Fruit fly (Drosophila melanogaster) whole organism, embryonic: ENCODE measurements around the gene CG13898.

ENCODE experiments used
- ATbp ChIP-seq: fragments of 200-800 bp; sonication (Bioruptor generic); optimal IDR thresholded peaks from 2 replicates; lab custom pipeline; 2017; ENCODE audit warnings: missing biosample characterization, mild to moderate bottlenecking, missing genetic modification characterization, missing genetic modification reagents
- Adf1 ChIP-seq: fragments of 200-800 bp; sonication (Bioruptor generic); IDR thresholded peaks from 2 replicates; pipeline ENCODE4 v1.3.6; 2022; ENCODE audit warnings: missing biosample characterization, missing genetic modification characterization
- Antp ChIP-seq: fragments of 200-800 bp; sonication (Bioruptor generic); optimal IDR thresholded peaks from 3 replicates; lab custom pipeline; 2016; ENCODE audit warnings: missing biosample characterization, missing genetic modification characterization
- Atf3 ChIP-seq: fragments of 200-800 bp; sonication (Bioruptor generic); optimal IDR thresholded peaks from 3 replicates; lab custom pipeline; 2016; ENCODE audit warnings: missing biosample characterization, missing genetic modification characterization
- CG10209 ChIP-seq: fragments of 200-800 bp; sonication (Bioruptor generic); optimal IDR thresholded peaks from 3 replicates; lab custom pipeline; 2017; ENCODE audit warnings: missing biosample characterization, mild to moderate bottlenecking, missing genetic modification characterization, missing genetic modification reagents
- CG11456 ChIP-seq: fragments of 200-800 bp; sonication (Bioruptor generic); IDR thresholded peaks from 3 replicates; pipeline ENCODE4 v1.3.6; 2022; ENCODE audit warnings: missing biosample characterization, missing genetic modification characterization
- CG12236 ChIP-seq: fragments of 200-800 bp; sonication (Bioruptor generic); optimal IDR thresholded peaks from 2 replicates; lab custom pipeline; 2016; ENCODE audit warnings: missing biosample characterization, missing genetic modification characterization
- CG12299 ChIP-seq: fragments of 200-800 bp; sonication (Bioruptor generic); optimal IDR thresholded peaks from 2 replicates; lab custom pipeline; 2018; ENCODE audit warnings: missing biosample characterization, mild to moderate bottlenecking, missing genetic modification characterization
- CG12942 ChIP-seq: fragments of 200-800 bp; sonication (Bioruptor generic); optimal IDR thresholded peaks from 3 replicates; lab custom pipeline; 2016; ENCODE audit warnings: missing biosample characterization, missing genetic modification characterization
- CG14441 ChIP-seq: fragments of 200-800 bp; sonication (Bioruptor generic); IDR thresholded peaks from 2 replicates; pipeline ENCODE4 v1.3.6; 2022; ENCODE audit warnings: missing biosample characterization, missing genetic modification characterization
- CG17612 ChIP-seq: fragments of 200-800 bp; sonication (Bioruptor generic); IDR thresholded peaks from 2 replicates; pipeline ENCODE4 v1.3.6; 2022; ENCODE audit warnings: missing biosample characterization, missing genetic modification characterization
- CG2120 ChIP-seq: fragments of 200-800 bp; sonication (Bioruptor generic); optimal IDR thresholded peaks from 3 replicates; lab custom pipeline; 2016; ENCODE audit warnings: missing biosample characterization, missing genetic modification characterization
- CG2129 ChIP-seq: fragments of 200-800 bp; sonication (Bioruptor generic); IDR thresholded peaks from 2 replicates; pipeline ENCODE4 v1.3.6; 2022; ENCODE audit warnings: missing biosample characterization, missing genetic modification characterization; ENCODE audit not compliant: partially characterized antibody
- CG2202 ChIP-seq: fragments of 200-800 bp; sonication (Bioruptor generic); optimal IDR thresholded peaks from 2 replicates; lab custom pipeline; 2018; ENCODE audit warnings: missing biosample characterization, mild to moderate bottlenecking, missing genetic modification characterization
- CG2875 ChIP-seq: fragments of 200-800 bp; sonication (Bioruptor generic); optimal IDR thresholded peaks from 2 replicates; lab custom pipeline; 2017; ENCODE audit warnings: missing biosample characterization, mild to moderate bottlenecking, missing genetic modification characterization, missing genetic modification reagents
- CG3281 ChIP-seq: fragments of 200-800 bp; sonication (Bioruptor generic); optimal IDR thresholded peaks from 3 replicates; lab custom pipeline; 2017; ENCODE audit warnings: missing biosample characterization, mild to moderate bottlenecking, missing genetic modification characterization
- CG3726 ChIP-seq: fragments of 200-800 bp; sonication (Bioruptor generic); IDR thresholded peaks from 3 replicates; pipeline ENCODE4, ENCODE4 v1.3.6; 2022; ENCODE audit warnings: missing biosample characterization, missing genetic modification characterization
- CG4328 ChIP-seq: fragments of 200-800 bp; sonication (Bioruptor generic); optimal IDR thresholded peaks from 3 replicates; lab custom pipeline; 2017; ENCODE audit warnings: missing biosample characterization, missing genetic modification reagents, missing genetic modification characterization
- CG43689 ChIP-seq: fragments of 200-800 bp; sonication (Bioruptor generic); IDR thresholded peaks from 2 replicates; pipeline ENCODE4 v1.3.6; 2022; ENCODE audit warnings: missing biosample characterization, missing genetic modification characterization
- CG8944 ChIP-seq: fragments of 200-800 bp; sonication (Bioruptor generic); optimal IDR thresholded peaks from 3 replicates; lab custom pipeline; 2016; ENCODE audit warnings: missing biosample characterization, missing genetic modification characterization
- Deaf1 ChIP-seq: fragments of 200-800 bp; optimal IDR thresholded peaks from 3 replicates; lab custom pipeline; 2019; ENCODE audit warnings: missing biosample characterization, mild to moderate bottlenecking, missing genetic modification characterization, moderate library complexity
- Doc3 ChIP-seq: fragments of 200-800 bp; sonication (Bioruptor generic); IDR thresholded peaks from 3 replicates; pipeline ENCODE4 v1.3.6; 2022; ENCODE audit warnings: missing biosample characterization, missing genetic modification characterization; ENCODE audit not compliant: partially characterized antibody
- Hey ChIP-seq: fragments of 200-800 bp; sonication (Bioruptor generic); optimal IDR thresholded peaks from 3 replicates; lab custom pipeline; 2018; ENCODE audit warnings: missing biosample characterization, mild to moderate bottlenecking, missing genetic modification characterization
- HmgD ChIP-seq: fragments of 200-800 bp; sonication (Bioruptor generic); optimal IDR thresholded peaks from 3 replicates; lab custom pipeline; 2016; ENCODE audit warnings: missing biosample characterization, missing genetic modification characterization
- Hr78 ChIP-seq, 2 experiments: fragments of 200-800 bp in 1 of 2; fragments of >200 bp in 1 of 2; sonication (Bioruptor generic) in 1 of 2; optimal IDR thresholded peaks; 2 replicates each; lab custom pipeline; 2017 to 2019; ENCODE audit warnings: missing biosample characterization in 2 of 2, missing genetic modification characterization in 2 of 2, mild to moderate bottlenecking in 1 of 2, moderate library complexity in 1 of 2
- Meics ChIP-seq: fragments of 200-800 bp; sonication (Bioruptor generic); optimal IDR thresholded peaks from 2 replicates; lab custom pipeline; 2017; ENCODE audit warnings: missing biosample characterization, mild to moderate bottlenecking, missing genetic modification characterization
- Nf-YC ChIP-seq: fragments of 200-800 bp; optimal IDR thresholded peaks from 3 replicates; lab custom pipeline; 2019; ENCODE audit warnings: missing biosample characterization, mild to moderate bottlenecking, missing genetic modification characterization, moderate library complexity
- abd-A ChIP-seq: fragments of 200-800 bp; sonication (Bioruptor generic); optimal IDR thresholded peaks from 3 replicates; lab custom pipeline; 2019; ENCODE audit warnings: missing biosample characterization, mild to moderate bottlenecking, missing genetic modification characterization, moderate library complexity
- amos ChIP-seq: fragments of 200-800 bp; sonication (Bioruptor generic); IDR thresholded peaks from 2 replicates; pipeline ENCODE4 v1.3.6; 2022; ENCODE audit warnings: missing biosample characterization, missing genetic modification characterization; ENCODE audit not compliant: partially characterized antibody
- az2 ChIP-seq: fragments of 200-800 bp; sonication (Bioruptor generic); optimal IDR thresholded peaks from 3 replicates; lab custom pipeline; 2016; ENCODE audit warnings: missing biosample characterization, missing genetic modification characterization
- cad ChIP-seq: fragments of >200 bp; optimal IDR thresholded peaks from 2 replicates; lab custom pipeline; 2017; ENCODE audit warnings: missing biosample characterization, missing genetic modification characterization
- chinmo ChIP-seq: fragments of 200-800 bp; sonication (Bioruptor generic); IDR thresholded peaks from 4 replicates; pipeline ENCODE4 v1.3.6; 2022; ENCODE audit warnings: missing biosample characterization, missing genetic modification characterization; ENCODE audit not compliant: partially characterized antibody
- da ChIP-seq: fragments of 200-800 bp; sonication (Bioruptor generic); optimal IDR thresholded peaks from 2 replicates; lab custom pipeline; 2016; ENCODE audit warnings: missing biosample characterization, missing genetic modification characterization
- ems ChIP-seq: fragments of 200-800 bp; sonication (Bioruptor generic); optimal IDR thresholded peaks from 3 replicates; lab custom pipeline; 2016; ENCODE audit warnings: missing biosample characterization, missing genetic modification characterization
- fd102C ChIP-seq: fragments of 200-800 bp; sonication (Bioruptor generic); optimal IDR thresholded peaks from 2 replicates; lab custom pipeline; 2018; ENCODE audit warnings: missing biosample characterization, mild to moderate bottlenecking, missing genetic modification characterization, moderate library complexity
- fd64A ChIP-seq: fragments of 200-800 bp; sonication (Bioruptor generic); optimal IDR thresholded peaks from 3 replicates; lab custom pipeline; 2018; ENCODE audit warnings: missing biosample characterization, mild to moderate bottlenecking, missing genetic modification characterization
- gce ChIP-seq: fragments of 200-800 bp; sonication (Bioruptor generic); IDR thresholded peaks from 3 replicates; pipeline ENCODE4 v1.3.6; 2022; ENCODE audit warnings: missing biosample characterization, missing genetic modification characterization
- gsb ChIP-seq: fragments of 200-800 bp; sonication (Bioruptor generic); IDR thresholded peaks from 2 replicates; pipeline ENCODE4 v1.3.6; 2022; ENCODE audit warnings: missing biosample characterization, missing genetic modification characterization
- gsb-n ChIP-seq: fragments of 200-800 bp; sonication (Bioruptor generic); optimal IDR thresholded peaks from 3 replicates; lab custom pipeline; 2018; ENCODE audit warnings: missing biosample characterization, mild to moderate bottlenecking, missing genetic modification characterization
- h ChIP-seq: fragments of >200 bp; optimal IDR thresholded peaks from 2 replicates; lab custom pipeline; 2017
- hkb ChIP-seq, 2 experiments: fragments of 200-800 bp in 1 of 2; fragments of >200 bp in 1 of 2; sonication (Bioruptor generic) in 1 of 2; IDR thresholded peaks in 1 of 2; optimal IDR thresholded peaks in 1 of 2; 2 replicates each; pipeline versions ENCODE4 v1.3.6 to Lab custom; 2017 to 2022; ENCODE audit warnings: missing biosample characterization in 1 of 2, missing genetic modification characterization in 1 of 2
- jing ChIP-seq: fragments of 200-800 bp; sonication (Bioruptor generic); optimal IDR thresholded peaks from 2 replicates; lab custom pipeline; 2018; ENCODE audit warnings: missing biosample characterization, mild to moderate bottlenecking, missing genetic modification characterization
- pb ChIP-seq: fragments of 200-800 bp; sonication (Bioruptor generic); optimal IDR thresholded peaks from 3 replicates; lab custom pipeline; 2016; ENCODE audit warnings: missing biosample characterization, missing genetic modification characterization
- schlank ChIP-seq: fragments of 200-800 bp; sonication (Bioruptor generic); optimal IDR thresholded peaks from 2 replicates; lab custom pipeline; 2018; ENCODE audit warnings: missing biosample characterization, mild to moderate bottlenecking, missing genetic modification characterization
- slou ChIP-seq: fragments of 200-800 bp; sonication (Bioruptor generic); optimal IDR thresholded peaks from 3 replicates; lab custom pipeline; 2016; ENCODE audit warnings: missing biosample characterization, missing genetic modification characterization
- sr ChIP-seq: fragments of 200-800 bp; sonication (Bioruptor generic); IDR thresholded peaks from 3 replicates; pipeline ENCODE4 v1.3.6; 2022; ENCODE audit warnings: missing biosample characterization, missing genetic modification characterization
- stwl ChIP-seq: fragments of 200-800 bp; sonication (Bioruptor generic); optimal IDR thresholded peaks from 3 replicates; lab custom pipeline; 2018; ENCODE audit warnings: missing biosample characterization, mild to moderate bottlenecking, missing genetic modification characterization, moderate library complexity
- sug ChIP-seq: fragments of 200-800 bp; optimal IDR thresholded peaks from 2 replicates; lab custom pipeline; 2019; ENCODE audit warnings: missing biosample characterization, mild to moderate bottlenecking, missing genetic modification characterization, moderate library complexity
- tin ChIP-seq: fragments of 200-800 bp; sonication (Bioruptor generic); optimal IDR thresholded peaks from 3 replicates; lab custom pipeline; 2016; ENCODE audit warnings: missing biosample characterization, missing genetic modification characterization
- vfl ChIP-seq: fragments of 200-800 bp; sonication (Bioruptor generic); optimal IDR thresholded peaks from 2 replicates; lab custom pipeline; 2016; ENCODE audit warnings: missing biosample characterization, missing genetic modification characterization
- zen ChIP-seq: fragments of 200-800 bp; sonication (Bioruptor generic); optimal IDR thresholded peaks from 3 replicates; lab custom pipeline; 2018; ENCODE audit warnings: missing biosample characterization, mild to moderate bottlenecking, missing genetic modification characterization, moderate library complexity

Gene CG13898

DNA sequence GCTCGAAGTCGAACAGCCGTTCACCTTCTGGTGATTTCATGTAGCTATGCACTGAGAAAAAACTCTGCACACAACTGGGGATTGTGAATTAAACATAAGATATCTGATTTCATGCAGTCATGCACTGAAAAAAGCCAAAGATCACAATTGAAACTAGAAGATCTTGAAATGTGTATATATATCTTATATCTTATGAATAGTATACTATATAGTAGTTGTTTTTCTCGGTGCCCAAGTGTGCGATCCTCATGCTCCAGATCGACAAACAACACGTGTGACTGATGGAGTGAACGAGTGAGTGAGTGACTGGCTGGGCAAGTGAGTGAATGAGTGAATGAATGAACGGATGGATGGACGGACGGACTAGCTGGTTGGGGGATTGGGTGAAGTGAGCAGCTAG, 18.1 kb upstream of the CG13898 start (continued):
- TF ChIP-seq CG10209 (GFP tag; lab: Kevin White, UChicago) = peak; percentile 68
- TF ChIP-seq vfl (GFP tag; lab: Kevin White, UChicago) = no peak
- no peak for TF ChIP-seq stwl (tag; lab: Kevin White, UChicago)
- TF ChIP-seq CG2129 (GFP tag; lab: Robert Waterston, UW) = no peak
- no peak for TF ChIP-seq pb (GFP tag; lab: Kevin White, UChicago)
- TF ChIP-seq da = no peak
- no peak for TF ChIP-seq Atf3 (GFP tag; lab: Kevin White, UChicago)
- TF ChIP-seq CG2875 (GFP tag; lab: Kevin White, UChicago) = peak; percentile 76
- TF ChIP-seq slou (GFP tag; lab: Kevin White, UChicago) = no peak
- peak; percentile 41; the same call in 1 of the 2 replicates for TF ChIP-seq gsb (GFP tag; lab: Robert Waterston, UW)
- no peak for TF ChIP-seq CG3726 (GFP tag; lab: Robert Waterston, UW)
- TF ChIP-seq sr = no peak; the same call in 2 of the 3 replicates
- peak; percentile 76 for TF ChIP-seq tin (GFP tag; lab: Kevin White, UChicago)
- TF ChIP-seq fd102C (GFP tag; lab: Kevin White, UChicago) = no peak
- peak; percentile 57 for TF ChIP-seq Deaf1 (tag; lab: Kevin White, UChicago)
- peak; percentile 60; the same call in 1 of the 3 replicates for TF ChIP-seq CG11456 (GFP tag; lab: Robert Waterston, UW)
- peak; percentile 68 for TF ChIP-seq CG3281 (GFP tag; lab: Kevin White, UChicago)
- no peak for TF ChIP-seq hkb (optimal IDR thresholded peaks at IDR 0.05; lab: Kevin White, UChicago)
- peak; percentile 87 for TF ChIP-seq hkb (GFP tag; IDR thresholded peaks at IDR 0.05; lab: Robert Waterston, UW)
- TF ChIP-seq Hr78 (GFP tag; optimal IDR thresholded peaks at IDR 0.05; lab: Kevin White, UChicago) = peak in 1 of 2 experiments; percentile 60
- no peak for TF ChIP-seq Hey
- TF ChIP-seq CG17612 = no peak; the same call in 1 of the 2 replicates
- no peak for TF ChIP-seq CG12236 (GFP tag; lab: Kevin White, UChicago)
- no peak for TF ChIP-seq chinmo (GFP tag; lab: Robert Waterston, UW)
- no peak for TF ChIP-seq CG43689
- TF ChIP-seq CG2202 = peak; percentile 51
- TF ChIP-seq CG12299 = no peak
- TF ChIP-seq CG14441 (GFP tag; lab: Robert Waterston, UW) = peak; percentile 63
- TF ChIP-seq zen (tag; lab: Kevin White, UChicago) = peak; percentile 66
- no peak for TF ChIP-seq amos (GFP tag; lab: Robert Waterston, UW)
- TF ChIP-seq CG8944 (GFP tag; lab: Kevin White, UChicago) = no peak
- no peak for TF ChIP-seq HmgD
- TF ChIP-seq Doc3 (GFP tag; lab: Robert Waterston, UW) = no peak
- no peak for TF ChIP-seq abd-A
- peak; percentile 66 for TF ChIP-seq az2 (GFP tag; lab: Kevin White, UChicago)
- no peak for TF ChIP-seq CG12942
- TF ChIP-seq schlank (tag; lab: Kevin White, UChicago) = peak; percentile 33
- TF ChIP-seq sug (tag; lab: Kevin White, UChicago) = no peak
- TF ChIP-seq ATbp = peak; percentile 79
- no peak for TF ChIP-seq h (lab: Kevin White, UChicago)
- TF ChIP-seq fd64A (GFP tag; lab: Kevin White, UChicago) = peak; percentile 49
- TF ChIP-seq jing = peak; percentile 36
- TF ChIP-seq CG2120 (GFP tag; lab: Kevin White, UChicago) = peak; percentile 41
- TF ChIP-seq cad (GFP tag; lab: Kevin White, UChicago) = no peak
- TF ChIP-seq ems = peak; percentile 56
- no peak for TF ChIP-seq Antp (GFP tag; lab: Kevin White, UChicago)
- TF ChIP-seq CG4328 = peak; percentile 62
- TF ChIP-seq Nf-YC (tag; lab: Kevin White, UChicago) = peak; percentile 35
- 0 out of 3 replicates have a peak, but pooled peaks have one; percentile 50 for TF ChIP-seq gce (GFP tag; lab: Robert Waterston, UW)
- no peak for TF ChIP-seq Adf1
- TF ChIP-seq Meics (GFP tag; lab: Kevin White, UChicago) = peak; percentile 64
- peak; percentile 71 for TF ChIP-seq gsb-n
